Fruit fly (Drosophila melanogaster) whole organism, prepupa: ENCODE data around the gene CG11983.
A peak's percentile ranks its signal among the peaks of the same experiment; 100 is the strongest.

Source experiments
- Blimp-1 ChIP-seq: fragments of 200-800 bp; sonication (Bioruptor generic); optimal IDR thresholded peaks from 3 replicates; lab custom pipeline; 2017; ENCODE audit warnings: missing biosample characterization, missing genetic modification characterization, mild to moderate bottlenecking, moderate library complexity, missing genetic modification reagents
- CG10631 ChIP-seq: fragments of 200-800 bp; sonication (Bioruptor generic); optimal IDR thresholded peaks from 2 replicates; lab custom pipeline; 2016; ENCODE audit warnings: missing biosample characterization, missing genetic modification characterization
- CG10669 ChIP-seq: fragments of 200-800 bp; sonication (Bioruptor generic); optimal IDR thresholded peaks from 3 replicates; lab custom pipeline; 2018; ENCODE audit warnings: missing biosample characterization, mild to moderate bottlenecking, missing genetic modification characterization, moderate library complexity
- CG11762 ChIP-seq: fragments of 200-800 bp; sonication (Bioruptor generic); optimal IDR thresholded peaks from 3 replicates; lab custom pipeline; 2016; ENCODE audit warnings: missing biosample characterization, missing genetic modification characterization; ENCODE audit not compliant: insufficient read depth
- CG11902 ChIP-seq: fragments of 200-800 bp; sonication (Bioruptor generic); optimal IDR thresholded peaks from 3 replicates; lab custom pipeline; 2016; ENCODE audit warnings: missing biosample characterization, missing genetic modification characterization
- CG15336 ChIP-seq: fragments of 200-800 bp; sonication (Bioruptor generic); IDR thresholded peaks from 2 replicates; pipeline ENCODE4 v1.3.6; 2022; ENCODE audit warnings: missing biosample characterization, missing genetic modification characterization
- CG31627 ChIP-seq: fragments of 200-800 bp; sonication (Bioruptor generic); optimal IDR thresholded peaks from 3 replicates; lab custom pipeline; 2016; ENCODE audit warnings: missing biosample characterization, missing genetic modification characterization
- CG34406 ChIP-seq: fragments of 200-800 bp; sonication (Bioruptor generic); optimal IDR thresholded peaks from 3 replicates; lab custom pipeline; 2016; ENCODE audit warnings: missing biosample characterization, missing genetic modification characterization
- CG6854 ChIP-seq: fragments of 200-800 bp; sonication (Bioruptor generic); optimal IDR thresholded peaks from 2 replicates; lab custom pipeline; 2017; ENCODE audit warnings: missing biosample characterization, mild to moderate bottlenecking, missing genetic modification characterization
- CG7368 ChIP-seq: fragments of 200-800 bp; sonication (Bioruptor generic); optimal IDR thresholded peaks from 3 replicates; lab custom pipeline; 2016; ENCODE audit warnings: missing biosample characterization, missing genetic modification characterization
- CG8119 ChIP-seq: fragments of 200-800 bp; sonication (Bioruptor generic); IDR thresholded peaks from 3 replicates; pipeline ENCODE4 v1.3.6; 2022; ENCODE audit warnings: missing biosample characterization, missing genetic modification characterization
- CG8319 ChIP-seq: fragments of 200-800 bp; sonication (Bioruptor generic); optimal IDR thresholded peaks from 3 replicates; lab custom pipeline; 2016; ENCODE audit warnings: missing biosample characterization, missing genetic modification characterization
- Eip75B ChIP-seq: fragments of 200-800 bp; sonication (Bioruptor generic); optimal IDR thresholded peaks from 3 replicates; lab custom pipeline; 2016; ENCODE audit warnings: missing biosample characterization, missing genetic modification characterization
- Eip78C ChIP-seq: fragments of 200-800 bp; sonication (Bioruptor generic); peaks from one replicate; lab custom pipeline; 2016; ENCODE audit warnings: missing biosample characterization, missing genetic modification characterization
- Eip93F ChIP-seq: fragments of 200-800 bp; sonication (Bioruptor generic); optimal IDR thresholded peaks from 2 replicates; lab custom pipeline; 2016; ENCODE audit warnings: missing biosample characterization, mild to moderate bottlenecking, missing genetic modification characterization
- Gug ChIP-seq: fragments of 200-800 bp; sonication (Bioruptor generic); IDR thresholded peaks from 2 replicates; pipeline ENCODE4 v1.3.6; 2022; ENCODE audit warnings: missing biosample characterization, missing genetic modification characterization
- Hr38 ChIP-seq: sonication (Bioruptor generic); optimal IDR thresholded peaks from 2 replicates; lab custom pipeline; 2016; ENCODE audit warnings: missing biosample characterization, missing genetic modification characterization
- Hr39 ChIP-seq: fragments of 200-800 bp; sonication (Bioruptor generic); optimal IDR thresholded peaks from 2 replicates; lab custom pipeline; 2016; ENCODE audit warnings: missing biosample characterization, missing genetic modification characterization
- Hr4 ChIP-seq: fragments of 200-800 bp; sonication (Bioruptor generic); optimal IDR thresholded peaks from 3 replicates; lab custom pipeline; 2016; ENCODE audit warnings: missing biosample characterization, missing genetic modification characterization
- Lpt ChIP-seq: fragments of 200-800 bp; sonication (Bioruptor generic); optimal IDR thresholded peaks from 3 replicates; lab custom pipeline; 2016; ENCODE audit warnings: missing biosample characterization, missing genetic modification characterization
- Met ChIP-seq: fragments of 200-800 bp; sonication (Bioruptor generic); optimal IDR thresholded peaks from 3 replicates; lab custom pipeline; 2016; ENCODE audit warnings: missing biosample characterization, missing genetic modification characterization
- OdsH ChIP-seq: fragments of 200-800 bp; sonication (Bioruptor generic); optimal IDR thresholded peaks from 3 replicates; lab custom pipeline; 2016; ENCODE audit warnings: missing biosample characterization, missing genetic modification characterization
- Smox ChIP-seq: fragments of 200-800 bp; sonication (Bioruptor generic); optimal IDR thresholded peaks from 3 replicates; lab custom pipeline; 2016; ENCODE audit warnings: missing biosample characterization, missing genetic modification characterization
- Sox102F ChIP-seq: fragments of 200-800 bp; sonication (Bioruptor generic); optimal IDR thresholded peaks from 2 replicates; lab custom pipeline; 2016; ENCODE audit warnings: missing biosample characterization, mild to moderate bottlenecking, missing genetic modification characterization
- Sox14 ChIP-seq: fragments of 200-800 bp; sonication (Bioruptor generic); optimal IDR thresholded peaks from 3 replicates; lab custom pipeline; 2016; ENCODE audit warnings: missing biosample characterization, missing genetic modification characterization
- achi ChIP-seq: fragments of 200-800 bp; sonication (Bioruptor generic); optimal IDR thresholded peaks from 3 replicates; lab custom pipeline; 2016; ENCODE audit warnings: missing biosample characterization, missing genetic modification characterization
- acj6 ChIP-seq: fragments of 200-800 bp; sonication (Bioruptor generic); optimal IDR thresholded peaks from 3 replicates; lab custom pipeline; 2016; ENCODE audit warnings: missing biosample characterization, missing genetic modification characterization
- dsx ChIP-seq: fragments of 200-800 bp; optimal IDR thresholded peaks from 3 replicates; lab custom pipeline; 2019; ENCODE audit warnings: missing biosample characterization, mild to moderate bottlenecking, missing genetic modification characterization, moderate library complexity; ENCODE audit not compliant: poor library complexity, severe bottlenecking
- esn ChIP-seq: fragments of 200-800 bp; sonication (Bioruptor generic); optimal IDR thresholded peaks from 2 replicates; lab custom pipeline; 2016; ENCODE audit warnings: missing biosample characterization, mild to moderate bottlenecking, missing genetic modification characterization, moderate library complexity
- fd85E ChIP-seq: fragments of 200-800 bp; sonication (Bioruptor generic); optimal IDR thresholded peaks from 3 replicates; lab custom pipeline; 2016; ENCODE audit warnings: missing biosample characterization, missing genetic modification characterization
- fkh ChIP-seq: fragments of 200-800 bp; sonication (Bioruptor generic); optimal IDR thresholded peaks from 3 replicates; lab custom pipeline; 2017; ENCODE audit warnings: missing biosample characterization, mild to moderate bottlenecking, missing genetic modification characterization, moderate library complexity
- lz ChIP-seq: fragments of 200-800 bp; sonication (Bioruptor generic); optimal IDR thresholded peaks from 3 replicates; lab custom pipeline; 2016; ENCODE audit warnings: missing biosample characterization, missing genetic modification characterization
- topi ChIP-seq: fragments of 200-800 bp; sonication (Bioruptor generic); optimal IDR thresholded peaks from 3 replicates; lab custom pipeline; 2016; ENCODE audit warnings: missing biosample characterization, missing genetic modification characterization
- vri ChIP-seq: fragments of 200-800 bp; sonication (Bioruptor generic); optimal IDR thresholded peaks from 3 replicates; lab custom pipeline; 2016; ENCODE audit warnings: missing biosample characterization, mild to moderate bottlenecking, missing genetic modification characterization

The CG11983 gene

dm6 chr3R:9003600-9004223 is 4.4 kb upstream of the CG11983 start, which contains the start of the genes CG31100 and CG11980:
Gene CG31100 (minus strand): TSS chr3R:9003650.
Gene CG11980 (plus strand): TSS chr3R:9004017.
- no peak for TF ChIP-seq CG8119 (GFP tag; lab: Robert Waterston, UW)
- TF ChIP-seq fkh (GFP tag; lab: Kevin White, UChicago), result peak; percentile 32
- peak; percentile 33 for TF ChIP-seq esn (GFP tag; lab: Kevin White, UChicago)

dm6 chr3R:9006129-9006528 is 2.0 kb upstream of the CG11983 start, which contains the start of the genes Prosbeta3 and Iru:
Gene Prosbeta3 (minus strand): TSS chr3R:9006226.
Gene Iru (plus strand): TSS chr3R:9006456.
- no peak for TF ChIP-seq Lpt (GFP tag; lab: Kevin White, UChicago)
- TF ChIP-seq CG8119 (GFP tag; lab: Robert Waterston, UW), result no peak
- TF ChIP-seq OdsH (GFP tag; lab: Kevin White, UChicago), result no peak
- TF ChIP-seq dsx (GFP tag; lab: Kevin White, UChicago), result peak; percentile 53
- TF ChIP-seq Hr39, result no peak
- TF ChIP-seq Sox14, result peak; percentile 13
- TF ChIP-seq vri (GFP tag; lab: Kevin White, UChicago), result no peak
- peak; percentile 86 for TF ChIP-seq fkh (GFP tag; lab: Kevin White, UChicago)
- no peak for TF ChIP-seq CG10631
- TF ChIP-seq Eip78C, result peak; percentile 64
- peak; percentile 2 for TF ChIP-seq esn (GFP tag; lab: Kevin White, UChicago)
- TF ChIP-seq Hr4 (GFP tag; lab: Kevin White, UChicago), result no peak
- TF ChIP-seq fd85E, result no peak
- no peak for TF ChIP-seq lz (GFP tag; lab: Kevin White, UChicago)
- no peak for TF ChIP-seq Eip75B (GFP tag; lab: Kevin White, UChicago)

dm6 chr3R:9007258-9007657 is 863 bp upstream of the CG11983 start:
- TF ChIP-seq CG10669 (GFP tag; lab: Kevin White, UChicago), result no peak
- no peak for TF ChIP-seq Eip93F (GFP tag; lab: Kevin White, UChicago)
- no peak for TF ChIP-seq topi (GFP tag; lab: Kevin White, UChicago)
- TF ChIP-seq Met, result no peak
- TF ChIP-seq achi (GFP tag; lab: Kevin White, UChicago), result no peak
- no peak for TF ChIP-seq OdsH (GFP tag; lab: Kevin White, UChicago)
- no peak for TF ChIP-seq Sox102F
- no peak for TF ChIP-seq CG11902 (GFP tag; lab: Kevin White, UChicago)
- no peak for TF ChIP-seq acj6 (GFP tag; lab: Kevin White, UChicago)
- TF ChIP-seq Smox (GFP tag; lab: Kevin White, UChicago), result no peak
- TF ChIP-seq CG34406 (GFP tag; lab: Kevin White, UChicago), result no peak
- TF ChIP-seq dsx (GFP tag; lab: Kevin White, UChicago), result no peak
- TF ChIP-seq CG8119 (GFP tag; lab: Robert Waterston, UW), result no peak
- TF ChIP-seq CG11762 (GFP tag; lab: Kevin White, UChicago), result no peak
- TF ChIP-seq CG7368 (GFP tag; lab: Kevin White, UChicago), result no peak
- TF ChIP-seq Hr38, result no peak
- no peak for TF ChIP-seq Gug (GFP tag; lab: Robert Waterston, UW)
- TF ChIP-seq CG31627 (GFP tag; lab: Kevin White, UChicago), result no peak
- TF ChIP-seq Lpt (GFP tag; lab: Kevin White, UChicago), result no peak
- no peak for TF ChIP-seq CG6854

- TF ChIP-seq CG8319 (GFP tag; lab: Kevin White, UChicago) (no peak), CG15336 (GFP tag; lab: Robert Waterston, UW) (0 out of 2 replicates have a peak, but pooled peaks have one; percentile 13)
Measured at dm6 chr3R:9010695-9011094, 2.6 kb downstream of the CG11983 start.

dm6 chr3R:9011708-9012107 is 3.6 kb downstream of the CG11983 start:
- TF ChIP-seq achi (GFP tag; lab: Kevin White, UChicago), result no peak
- TF ChIP-seq Blimp-1, result no peak
- TF ChIP-seq Eip78C, result no peak
